Comparison of ENCODE assay signal across 3 fruit fly cellular contexts in the genomic region with DNA sequence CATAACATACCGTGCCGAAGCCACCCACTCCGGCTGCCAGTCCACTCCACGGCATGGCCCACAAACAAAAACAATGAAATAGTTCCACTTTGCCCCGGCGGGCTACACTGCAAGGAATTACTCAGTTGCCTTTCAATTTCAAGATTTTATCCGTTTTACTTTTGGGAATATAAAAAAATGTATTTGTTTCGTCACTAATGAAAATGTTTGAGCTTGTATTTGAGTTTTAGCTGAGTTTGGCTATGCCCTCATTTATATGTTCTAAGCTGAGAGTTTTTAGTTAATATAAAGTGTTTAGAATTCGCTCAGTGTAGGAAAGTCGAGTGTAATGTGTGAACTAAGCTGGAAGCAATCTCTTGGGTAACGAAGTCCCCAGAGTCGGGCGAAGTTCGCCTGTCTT.
TF ChIP-seq lines count a peak whose summit lies in the region.

No protein-coding gene starts in this region.

- TF ChIP-seq CTCF in whole organism, embryonic (GFP tag; optimal IDR thresholded peaks at IDR 0.05; lab: Kevin White, UChicago) = no peak

TF ChIP-seq in whole organism, embryonic, 481 proteins besides CTCF, POLR2A, EP300 and RAD21 (continues in another document):
- TF ChIP-seq HLH3B (GFP tag; IDR thresholded peaks at IDR 0.05; lab: Robert Waterston, UW) (peak; percentile 54), CG32772 (GFP tag; IDR thresholded peaks at IDR 0.05; lab: Robert Waterston, UW) (peak; percentile 42; the same call in 1 of the 2 replicates), CG7556 (GFP tag; optimal IDR thresholded peaks at IDR 0.05; lab: Kevin White, UChicago) (peak; percentile 69), D19B (GFP tag; optimal IDR thresholded peaks at IDR 0.05; lab: Kevin White, UChicago) (no peak), CG13624 (GFP tag; optimal IDR thresholded peaks at IDR 0.05; lab: Kevin White, UChicago) (peak; percentile 33), dimm (GFP tag; IDR thresholded peaks at IDR 0.05; lab: Robert Waterston, UW) (no peak), abd-A (tag; optimal IDR thresholded peaks at IDR 0.05; lab: Kevin White, UChicago) (peak; percentile 23), CHES-1-like (GFP tag; optimal IDR thresholded peaks at IDR 0.05; lab: Kevin White, UChicago) (peak; percentile 39), ro (GFP tag; IDR thresholded peaks at IDR 0.05; lab: Robert Waterston, UW) (no peak), Jarid2 (GFP tag; optimal IDR thresholded peaks at IDR 0.05; lab: Kevin White, UChicago) (peak; percentile 12), CG13894 (tag; optimal IDR thresholded peaks at IDR 0.05; lab: Kevin White, UChicago) (peak; percentile 25), hbn (GFP tag; IDR thresholded peaks at IDR 0.05; lab: Robert Waterston, UW; ENCODE audit: partially characterized antibody) (no peak), CG10147 (GFP tag; optimal IDR thresholded peaks at IDR 0.05; lab: Kevin White, UChicago) (peak; percentile 7), C15 (GFP tag; IDR thresholded peaks at IDR 0.05; lab: Robert Waterston, UW) (no peak), stc (GFP tag; IDR thresholded peaks at IDR 0.05; lab: Robert Waterston, UW) (peak; percentile 50; the same call in 1 of the 2 replicates), Xbp1 (GFP tag; optimal IDR thresholded peaks at IDR 0.05; lab: Kevin White, UChicago) (peak; percentile 25), ftz-f1 (GFP tag; optimal IDR thresholded peaks at IDR 0.05; lab: Kevin White, UChicago) (no peak), CG11696 (GFP tag; IDR thresholded peaks at IDR 0.05; lab: Robert Waterston, UW) (no peak), CG14710 (tag; optimal IDR thresholded peaks at IDR 0.05; lab: Kevin White, UChicago) (peak; percentile 9), grau (tag; optimal IDR thresholded peaks at IDR 0.05; lab: Kevin White, UChicago) (peak; percentile 53), Doc3 (GFP tag; IDR thresholded peaks at IDR 0.05; lab: Robert Waterston, UW; ENCODE audit: partially characterized antibody) (no peak), CG12219 (GFP tag; optimal IDR thresholded peaks at IDR 0.05; lab: Kevin White, UChicago) (peak; percentile 22), lmd (GFP tag; IDR thresholded peaks at IDR 0.05; lab: Robert Waterston, UW) (peak; percentile 41; the same call in 1 of the 2 replicates), tx (GFP tag; optimal IDR thresholded peaks at IDR 0.05; lab: Kevin White, UChicago) (no peak), Hmx (GFP tag; optimal IDR thresholded peaks at IDR 0.05; lab: Kevin White, UChicago) (no peak), CG4424 (GFP tag; optimal IDR thresholded peaks at IDR 0.05; lab: Kevin White, UChicago) (peak; percentile 43), CG31365 (tag; optimal IDR thresholded peaks at IDR 0.05; lab: Kevin White, UChicago) (no peak), CG1603 (tag; optimal IDR thresholded peaks at IDR 0.05; lab: Kevin White, UChicago) (peak; percentile 45)

TF ChIP-seq in whole organism, prepupa, 60 proteins besides CTCF, POLR2A, EP300 and RAD21 (continues in another document):
- peak; percentile 38 for TF ChIP-seq OdsH (GFP tag; optimal IDR thresholded peaks at IDR 0.05; lab: Kevin White, UChicago)
- TF ChIP-seq ss (GFP tag; optimal IDR thresholded peaks at IDR 0.05; lab: Kevin White, UChicago) = no peak
- peak; percentile 20 for TF ChIP-seq CG10669 (GFP tag; optimal IDR thresholded peaks at IDR 0.05; lab: Kevin White, UChicago)
- no peak for TF ChIP-seq CG11762 (GFP tag; optimal IDR thresholded peaks at IDR 0.05; lab: Kevin White, UChicago; ENCODE audit: insufficient read depth)
- peak; percentile 13 for TF ChIP-seq spab (GFP tag; optimal IDR thresholded peaks at IDR 0.05; lab: Kevin White, UChicago)
- no peak for TF ChIP-seq fkh (GFP tag; optimal IDR thresholded peaks at IDR 0.05; lab: Kevin White, UChicago)
- TF ChIP-seq eg (GFP tag; IDR thresholded peaks at IDR 0.05; lab: Robert Waterston, UW) = peak; percentile 43; the same call in 1 of the 3 replicates
- no peak for TF ChIP-seq CG3919 (GFP tag; optimal IDR thresholded peaks at IDR 0.05; lab: Kevin White, UChicago)
- TF ChIP-seq Hr4 (GFP tag; optimal IDR thresholded peaks at IDR 0.05; lab: Kevin White, UChicago) = peak; percentile 64
- TF ChIP-seq pdm3 (GFP tag; optimal IDR thresholded peaks at IDR 0.05; lab: Kevin White, UChicago) = peak; percentile 39
- TF ChIP-seq CG34406 (GFP tag; optimal IDR thresholded peaks at IDR 0.05; lab: Kevin White, UChicago) = no peak
- TF ChIP-seq CG8319 (GFP tag; optimal IDR thresholded peaks at IDR 0.05; lab: Kevin White, UChicago) = no peak
- TF ChIP-seq CG1621 (tag; optimal IDR thresholded peaks at IDR 0.05; lab: Kevin White, UChicago) = no peak
- peak; percentile 16 for TF ChIP-seq Eip75B (GFP tag; optimal IDR thresholded peaks at IDR 0.05; lab: Kevin White, UChicago)
- TF ChIP-seq dac (GFP tag; optimal IDR thresholded peaks at IDR 0.05; lab: Kevin White, UChicago) = peak; percentile 11
- TF ChIP-seq Hr38 (GFP tag; optimal IDR thresholded peaks at IDR 0.05; lab: Kevin White, UChicago) = no peak
- no peak for TF ChIP-seq CG6163 (GFP tag; IDR thresholded peaks at IDR 0.05; lab: Robert Waterston, UW)
- TF ChIP-seq CG10631 (GFP tag; optimal IDR thresholded peaks at IDR 0.05; lab: Kevin White, UChicago) = peak; percentile 31
- peak; percentile 14 for TF ChIP-seq acj6 (GFP tag; optimal IDR thresholded peaks at IDR 0.05; lab: Kevin White, UChicago)
- TF ChIP-seq svp (GFP tag; lab: Kevin White, UChicago) = no peak
- TF ChIP-seq cyc (GFP tag; optimal IDR thresholded peaks at IDR 0.05; lab: Kevin White, UChicago) = no peak
- TF ChIP-seq CG4318 (GFP tag; optimal IDR thresholded peaks at IDR 0.05; lab: Kevin White, UChicago) = peak; percentile 13
- TF ChIP-seq achi (GFP tag; optimal IDR thresholded peaks at IDR 0.05; lab: Kevin White, UChicago) = peak; percentile 25
- TF ChIP-seq Sox14 (GFP tag; optimal IDR thresholded peaks at IDR 0.05; lab: Kevin White, UChicago) = peak; percentile 21
- TF ChIP-seq fd59A (GFP tag; optimal IDR thresholded peaks at IDR 0.05; lab: Kevin White, UChicago) = no peak
- no peak for TF ChIP-seq Eip93F (GFP tag; optimal IDR thresholded peaks at IDR 0.05; lab: Kevin White, UChicago)
- TF ChIP-seq net (GFP tag; optimal IDR thresholded peaks at IDR 0.05; lab: Kevin White, UChicago) = peak; percentile 40
- TF ChIP-seq CG32006 (GFP tag; optimal IDR thresholded peaks at IDR 0.05; lab: Kevin White, UChicago) = peak; percentile 69
- no peak for TF ChIP-seq salr (GFP tag; optimal IDR thresholded peaks at IDR 0.05; lab: Kevin White, UChicago)
- peak; percentile 72 for TF ChIP-seq Eip78C (GFP tag; lab: Kevin White, UChicago)
- peak; percentile 48 for TF ChIP-seq CG6276 (GFP tag; optimal IDR thresholded peaks at IDR 0.05; lab: Kevin White, UChicago)
- no peak for TF ChIP-seq Met (GFP tag; optimal IDR thresholded peaks at IDR 0.05; lab: Kevin White, UChicago)

TF ChIP-seq in whole organism, pupa, 21 proteins besides CTCF, POLR2A, EP300 and RAD21:
- no peak for TF ChIP-seq CG9948 (tag; optimal IDR thresholded peaks at IDR 0.05; lab: Kevin White, UChicago)
- TF ChIP-seq EcR (GFP tag; optimal IDR thresholded peaks at IDR 0.05; lab: Kevin White, UChicago) = no peak
- 0 out of 2 replicates have a peak, but pooled peaks have one; percentile 48 for TF ChIP-seq Ets98B (GFP tag; IDR thresholded peaks at IDR 0.05; lab: Robert Waterston, UW)
- peak; percentile 47 for TF ChIP-seq CG14655 (GFP tag; optimal IDR thresholded peaks at IDR 0.05; lab: Kevin White, UChicago)
- TF ChIP-seq Pif1A (GFP tag; optimal IDR thresholded peaks at IDR 0.05; lab: Kevin White, UChicago) = peak; percentile 43
- TF ChIP-seq Pif1B (GFP tag; optimal IDR thresholded peaks at IDR 0.05; lab: Kevin White, UChicago) = peak; percentile 7
- 0 out of 2 replicates have a peak, but pooled peaks have one; percentile 37 for TF ChIP-seq CG32121 (GFP tag; IDR thresholded peaks at IDR 0.05; lab: Robert Waterston, UW)
- TF ChIP-seq fd96Ca (GFP tag; IDR thresholded peaks at IDR 0.05; lab: Robert Waterston, UW) = 0 out of 3 replicates have a peak, but pooled peaks have one; percentile 35
- TF ChIP-seq CG8159 (tag; optimal IDR thresholded peaks at IDR 0.05; lab: Kevin White, UChicago) = peak; percentile 39
